Worm (Caenorhabditis elegans) whole organism, midembryonic: ENCODE measurements around the gene F35H8.4.

Experiments
- flt-1 ChIP-seq: fragments of 200-800 bp; sonication (Bioruptor generic); IDR thresholded peaks from 2 replicates; pipeline ENCODE4 v1.3.6; 2022; ENCODE audit warnings: missing genetic modification characterization, missing compliant biosample characterization
- ztf-29 ChIP-seq: fragments of 200-800 bp; sonication (Bioruptor generic); IDR thresholded peaks from 2 replicates; pipeline ENCODE4 v1.3.6; 2022; ENCODE audit warnings: missing genetic modification reagents, missing genetic modification characterization, missing compliant biosample characterization

- no peak for TF ChIP-seq flt-1 (GFP tag; lab: Robert Waterston, UW)
- TF ChIP-seq ztf-29 (GFP tag; lab: Robert Waterston, UW), result no peak
Measured at ce11 chrII:9532011-9532410, 27.8 kb downstream of the F35H8.4 start, which contains the start of gene sra-9.
